Worm (Caenorhabditis elegans): ENCODE measurements around the gene cwp-5.

Gene cwp-5

DNA sequence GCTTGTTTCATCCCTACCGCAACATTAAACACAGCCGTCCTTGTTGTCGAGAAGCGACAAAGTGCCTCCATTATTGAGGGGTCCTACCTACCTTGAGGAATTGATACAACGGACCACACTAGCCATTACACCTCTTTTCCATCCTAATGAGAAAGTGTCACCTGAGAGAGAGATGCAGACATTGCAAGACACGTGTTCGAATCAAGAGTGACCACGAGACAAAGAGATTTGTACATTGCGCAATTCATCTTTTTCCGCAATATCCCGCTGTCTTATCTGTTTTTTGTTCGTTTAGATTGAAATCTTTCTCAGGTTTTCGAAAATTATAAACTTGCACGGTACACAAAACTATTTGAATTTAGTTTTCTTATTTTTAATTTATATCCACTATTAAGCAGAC, 20.6 kb downstream of the cwp-5 start (continued):
- TF ChIP-seq unc-98 (GFP tag; IDR thresholded peaks at IDR 0.05), result no peak
- no peak for TF ChIP-seq ceh-63 (GFP tag; optimal IDR thresholded peaks at IDR 0.05)
- TF ChIP-seq zag-1 (tag; optimal IDR thresholded peaks at IDR 0.05), result no peak
- no peak for TF ChIP-seq nhr-84 (tag; optimal IDR thresholded peaks at IDR 0.05)
- no peak for TF ChIP-seq ceh-82 (tag; optimal IDR thresholded peaks at IDR 0.05)
- no peak for TF ChIP-seq hpl-2 (GFP tag; optimal IDR thresholded peaks at IDR 0.05)
- peak; percentile 90 for TF ChIP-seq lin-14 (GFP tag; optimal IDR thresholded peaks at IDR 0.05)
- TF ChIP-seq mef-2 (tag; optimal IDR thresholded peaks at IDR 0.05), result no peak
- peak in 1 of 2 experiments; percentile 15 for TF ChIP-seq egl-27 (tag; optimal IDR thresholded peaks at IDR 0.05)
- no peak for TF ChIP-seq ztf-11 (tag; optimal IDR thresholded peaks at IDR 0.05)
- peak in 1 of 2 experiments; percentile 92 for TF ChIP-seq mdl-1 (tag; optimal IDR thresholded peaks at IDR 0.05)
- no peak for TF ChIP-seq efl-3 (GFP tag; optimal IDR thresholded peaks at IDR 0.05)
- no peak for TF ChIP-seq fkh-10 (GFP tag; optimal IDR thresholded peaks at IDR 0.05)
- TF ChIP-seq skn-1 (tag; optimal IDR thresholded peaks at IDR 0.05), result peak; percentile 64
- TF ChIP-seq snu-23 (GFP tag; optimal IDR thresholded peaks at IDR 0.05), result peak; percentile 76
- peak; percentile 39 for TF ChIP-seq xbp-1 (tag; optimal IDR thresholded peaks at IDR 0.05)
- TF ChIP-seq dsc-1 (tag; optimal IDR thresholded peaks at IDR 0.05), result no peak
- no peak for TF ChIP-seq pax-3 (tag; optimal IDR thresholded peaks at IDR 0.05)
- TF ChIP-seq swsn-7 (tag; optimal IDR thresholded peaks at IDR 0.05), result peak; percentile 19
- TF ChIP-seq lin-13 (GFP tag; optimal IDR thresholded peaks at IDR 0.05), result no peak
- TF ChIP-seq C16A3.4 (tag; optimal IDR thresholded peaks at IDR 0.05), result peak; percentile 49
- TF ChIP-seq C04F5.9 (tag; optimal IDR thresholded peaks at IDR 0.05), result no peak
- TF ChIP-seq snpc-4 (tag; optimal IDR thresholded peaks at IDR 0.05), result no peak
- TF ChIP-seq ceh-90 (tag; optimal IDR thresholded peaks at IDR 0.05), result no peak
- TF ChIP-seq sox-4 (tag; optimal IDR thresholded peaks at IDR 0.05), result no peak
- TF ChIP-seq efl-1 (optimal IDR thresholded peaks at IDR 0.05), result peak in 1 of 2 experiments; percentile 12
- no peak for TF ChIP-seq efl-1 (GFP tag; optimal IDR thresholded peaks at IDR 0.05 in 1 of 2)
- peak; percentile 45 for TF ChIP-seq nhr-90 (tag; optimal IDR thresholded peaks at IDR 0.05; ENCODE audit: poor library complexity)
- TF ChIP-seq pag-3 (tag; optimal IDR thresholded peaks at IDR 0.05; ENCODE audit: borderline replicate concordance, insufficient read depth), result no peak
- TF ChIP-seq vab-15 (tag; optimal IDR thresholded peaks at IDR 0.05), result no peak
- TF ChIP-seq ets-5 (GFP tag; IDR thresholded peaks at IDR 0.05), result no peak

DNA sequence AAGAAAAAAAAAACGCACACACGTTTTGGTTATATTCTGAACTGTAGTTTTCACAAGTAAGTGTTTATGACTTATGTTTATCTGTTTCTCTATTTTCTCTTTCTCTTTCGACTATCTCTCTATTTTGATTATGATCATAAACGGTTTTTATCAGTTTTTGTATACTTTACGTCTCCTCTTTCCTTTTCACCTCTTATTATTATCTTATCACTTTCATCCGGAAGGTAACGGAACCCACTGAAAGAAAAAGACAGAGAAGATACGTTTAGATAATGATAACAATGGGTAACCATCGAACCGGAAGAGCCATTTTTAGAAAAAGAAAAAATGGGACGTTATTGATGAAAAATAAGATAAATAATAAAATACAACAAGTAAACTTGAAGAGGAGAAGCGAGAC, 24.1 kb downstream of the cwp-5 start:
- TF ChIP-seq lin-14 (GFP tag; optimal IDR thresholded peaks at IDR 0.05) (peak; percentile 72), efl-1 (optimal IDR thresholded peaks at IDR 0.05) (no peak), efl-1 (GFP tag; optimal IDR thresholded peaks at IDR 0.05 in 1 of 2) (no peak), zip-4 (GFP tag; optimal IDR thresholded peaks at IDR 0.05) (no peak), snu-23 (GFP tag; optimal IDR thresholded peaks at IDR 0.05) (peak; percentile 2), blmp-1 (tag; optimal IDR thresholded peaks at IDR 0.05) (peak; percentile 74), skn-1 (tag; optimal IDR thresholded peaks at IDR 0.05) (no peak), nhr-19 (GFP tag; conservative IDR thresholded peaks at IDR 0.05) (peak; percentile 28; the same call in 1 of the 2 replicates), C04F5.9 (tag; optimal IDR thresholded peaks at IDR 0.05) (no peak), ceh-63 (GFP tag; optimal IDR thresholded peaks at IDR 0.05) (no peak), fkh-8 (tag; optimal IDR thresholded peaks at IDR 0.05) (no peak), pqm-1 (tag; optimal IDR thresholded peaks at IDR 0.05) (peak; percentile 90), unc-130 (tag; optimal IDR thresholded peaks at IDR 0.05) (no peak), nhr-71 (tag; optimal IDR thresholded peaks at IDR 0.05) (peak; percentile 53), elt-3 (tag; optimal IDR thresholded peaks at IDR 0.05) (peak in 5 of 6 experiments; percentile 64 to 93 (median 91)), nhr-20 (tag; optimal IDR thresholded peaks at IDR 0.05) (peak; percentile 63), mep-1 (tag; optimal IDR thresholded peaks at IDR 0.05) (peak; percentile 15), lsy-2 (tag; optimal IDR thresholded peaks at IDR 0.05) (peak in 1 of 2 experiments; percentile 50), lin-35 (GFP tag; optimal IDR thresholded peaks at IDR 0.05) (peak in 1 of 2 experiments; percentile 46), nhr-84 (tag; optimal IDR thresholded peaks at IDR 0.05) (no peak), hlh-4 (tag; optimal IDR thresholded peaks at IDR 0.05) (no peak), tlp-1 (tag; optimal IDR thresholded peaks at IDR 0.05) (peak; percentile 68), jun-1 (tag; optimal IDR thresholded peaks at IDR 0.05) (peak; percentile 80), elt-2 (tag; optimal IDR thresholded peaks at IDR 0.05) (peak; percentile 100), xbp-1 (tag; optimal IDR thresholded peaks at IDR 0.05) (no peak), nhr-90 (tag; optimal IDR thresholded peaks at IDR 0.05; ENCODE audit: poor library complexity) (peak; percentile 52), fkh-4 (tag; optimal IDR thresholded peaks at IDR 0.05; ENCODE audit: borderline replicate concordance) (no peak)

All from whole organism, L1 larva.